Worm (Caenorhabditis elegans): ENCODE measurements around the gene srh-299.
"Not testable (repeated sequence)": the region's sequence is repeated elsewhere in the genome, so short reads cannot be mapped to it uniquely, and the experiment has no call there.

Gene srh-299

DNA sequence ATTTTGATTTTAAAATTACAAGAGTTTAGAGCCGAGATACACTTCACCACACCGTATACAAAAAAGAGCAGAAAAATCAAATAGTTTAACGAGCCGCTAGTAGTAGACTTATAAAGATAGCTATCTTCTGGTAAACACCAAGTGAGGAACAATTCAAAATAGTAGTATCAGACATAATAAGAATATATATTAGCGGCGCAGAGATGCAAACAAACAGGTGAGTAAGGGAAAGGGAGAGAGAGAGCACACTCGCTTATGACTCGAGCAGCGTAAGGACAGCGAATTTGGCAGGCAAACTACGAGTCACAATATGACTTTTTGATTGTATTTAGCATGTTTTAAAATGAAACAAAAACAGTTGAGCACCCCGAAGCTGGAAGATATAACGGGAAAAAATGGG lies 28.1 kb downstream of the srh-299 start:
- TF ChIP-seq W03F9.2 (tag; optimal IDR thresholded peaks at IDR 0.05) (no peak), dao-5 (tag; optimal IDR thresholded peaks at IDR 0.05) (no peak), him-1 (tag; optimal IDR thresholded peaks at IDR 0.05) (no peak)

DNA sequence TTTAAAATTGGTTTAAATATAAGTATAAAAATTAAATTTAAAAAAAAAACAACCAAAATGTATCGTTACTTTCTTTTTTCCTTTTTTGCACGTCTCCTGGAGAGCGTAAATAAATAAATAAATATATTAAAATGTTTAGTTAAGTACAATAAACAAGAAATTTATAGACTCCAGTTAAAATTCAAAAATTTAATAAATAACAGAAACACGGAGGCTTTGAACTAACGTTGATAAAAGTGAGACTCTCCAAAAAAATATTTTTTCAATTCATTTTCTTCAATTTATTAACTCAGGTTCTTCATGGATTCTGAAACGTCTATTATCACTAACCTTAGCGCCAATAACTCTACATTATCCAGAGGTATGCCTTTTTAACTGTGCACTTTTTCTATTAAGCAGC lies 28.6 kb downstream of the srh-299 start, which contains the start of gene T06C12.12:
TSS of gene T06C12.12 (plus strand) at position 301 of the 400 bp plus-strand sequence.
- TF ChIP-seq him-1 (tag; optimal IDR thresholded peaks at IDR 0.05) = no peak
- no peak for TF ChIP-seq dao-5 (tag; optimal IDR thresholded peaks at IDR 0.05)
- TF ChIP-seq W03F9.2 (tag; optimal IDR thresholded peaks at IDR 0.05) = no peak

- no peak for TF ChIP-seq him-1 (tag; optimal IDR thresholded peaks at IDR 0.05)
- no peak for TF ChIP-seq W03F9.2 (tag; optimal IDR thresholded peaks at IDR 0.05)
- no peak for TF ChIP-seq dao-5 (tag; optimal IDR thresholded peaks at IDR 0.05)
Measured at ce11 chrV:15892696-15893095, 29.6 kb downstream of the srh-299 start, which contains the start of gene T06C12.11. TSS of gene T06C12.11 (plus strand) at chrV:15892996.

DNA sequence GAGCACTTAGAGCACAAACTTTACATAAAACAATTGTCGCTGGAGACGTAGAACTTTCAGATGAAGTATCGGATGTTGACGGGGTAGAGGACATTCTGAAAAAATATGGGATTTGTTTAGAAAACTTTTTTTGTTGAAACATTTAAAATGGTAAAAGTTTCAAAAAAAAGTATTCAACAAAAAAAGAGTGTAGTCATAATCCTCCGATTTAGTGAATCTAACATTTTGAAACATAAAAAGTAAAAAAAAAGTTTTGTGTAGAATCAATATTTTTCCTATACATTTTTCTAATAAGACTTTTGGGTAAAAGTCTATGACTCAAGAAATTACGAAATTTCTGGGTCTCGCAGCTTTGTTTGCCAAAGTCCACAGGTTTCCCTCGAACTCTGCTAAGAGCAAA lies 33.5 kb downstream of the srh-299 start, which contains the start of gene nhr-213:
TSS of gene nhr-213 (minus strand) at position 101 of the 400 bp plus-strand sequence.
- TF ChIP-seq W03F9.2 (tag; optimal IDR thresholded peaks at IDR 0.05) = no peak

ce11 chrV:15897696-15898095 lies 34.6 kb downstream of the srh-299 start, which contains the start of gene str-60:
TSS of gene str-60 (plus strand) at chrV:15897996.
- TF ChIP-seq W03F9.2 (tag; optimal IDR thresholded peaks at IDR 0.05) (no peak), him-1 (tag; optimal IDR thresholded peaks at IDR 0.05) (no peak), dao-5 (tag; optimal IDR thresholded peaks at IDR 0.05) (no peak)

ce11 chrV:15899696-15900095 lies 36.6 kb downstream of the srh-299 start, which contains the start of gene T06C12.14:
TSS of gene T06C12.14 (plus strand) at chrV:15899996.
- TF ChIP-seq him-1 (tag; optimal IDR thresholded peaks at IDR 0.05) = no peak
- no peak for TF ChIP-seq W03F9.2 (tag; optimal IDR thresholded peaks at IDR 0.05)
- no peak for TF ChIP-seq dao-5 (tag; optimal IDR thresholded peaks at IDR 0.05)

DNA sequence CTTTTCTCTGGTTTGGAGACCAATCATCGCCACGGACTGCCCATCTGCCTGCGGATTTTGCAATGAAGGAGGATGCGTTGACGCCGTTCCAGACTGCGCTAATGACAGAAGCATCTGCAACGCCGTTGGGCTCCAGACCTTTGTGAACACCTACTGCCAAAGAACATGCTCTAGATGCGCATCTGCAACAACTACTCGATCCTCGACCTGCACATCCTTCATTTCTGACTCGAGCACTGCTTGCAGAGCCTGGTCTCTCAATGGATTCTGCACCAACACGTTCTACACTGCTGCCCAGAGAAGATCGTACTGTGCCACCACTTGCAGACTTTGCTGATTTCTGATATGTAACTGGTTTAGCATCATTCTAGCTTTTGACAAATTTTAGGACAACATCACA lies 37.4 kb downstream of the srh-299 start:
- TF ChIP-seq him-1 (tag; optimal IDR thresholded peaks at IDR 0.05) (no peak), W03F9.2 (tag; optimal IDR thresholded peaks at IDR 0.05) (no peak), dao-5 (tag; optimal IDR thresholded peaks at IDR 0.05) (no peak)

DNA sequence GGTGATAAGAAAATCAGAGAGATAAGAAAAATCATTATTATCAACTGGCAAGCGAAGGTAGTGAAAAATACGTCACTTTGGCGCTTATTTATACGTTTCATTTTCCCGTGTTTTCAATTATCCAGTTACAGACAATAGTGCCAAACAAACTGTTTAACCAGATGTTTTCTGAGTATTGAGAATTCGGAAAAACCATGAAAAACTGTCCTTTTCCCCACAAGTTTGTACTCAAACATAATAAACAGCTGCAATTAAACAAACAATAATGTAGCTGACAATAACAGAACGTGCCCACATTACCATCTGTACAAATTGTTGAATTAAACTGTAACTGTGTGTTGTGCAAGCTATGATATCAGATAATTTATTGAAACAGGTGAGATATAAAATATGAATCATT lies 42.4 kb downstream of the srh-299 start, which contains the start of the genes F35E8.1 and F35E8.2:
TSS of gene F35E8.1 (minus strand) at position 101 of the 400 bp plus-strand sequence.
TSS of gene F35E8.2 (plus strand) at position 132 of the 400 bp plus-strand sequence.
- TF ChIP-seq dao-5, him-1, W03F9.2 (tag; optimal IDR thresholded peaks at IDR 0.05): not testable (repeated sequence)

DNA sequence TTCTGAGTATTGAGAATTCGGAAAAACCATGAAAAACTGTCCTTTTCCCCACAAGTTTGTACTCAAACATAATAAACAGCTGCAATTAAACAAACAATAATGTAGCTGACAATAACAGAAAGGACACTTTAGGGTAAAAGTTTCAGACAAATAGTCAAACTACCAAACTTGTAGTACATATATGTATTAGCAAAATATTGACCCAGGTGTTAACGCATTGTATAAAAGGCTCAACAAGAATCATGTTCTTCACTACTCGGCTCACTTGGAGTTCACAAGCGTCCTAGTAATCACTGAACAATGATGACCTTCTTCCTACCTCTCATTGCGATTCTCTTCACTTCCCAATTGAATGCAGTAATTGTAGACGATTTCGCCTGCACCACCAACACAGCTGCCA lies 48.7 kb downstream of the srh-299 start, which contains the start of gene F35E8.6:
TSS of gene F35E8.6 (plus strand) at position 301 of the 400 bp plus-strand sequence.
- TF ChIP-seq dao-5 (tag; optimal IDR thresholded peaks at IDR 0.05) (no peak), W03F9.2 (tag; optimal IDR thresholded peaks at IDR 0.05) (no peak), him-1 (tag; optimal IDR thresholded peaks at IDR 0.05) (no peak)

DNA sequence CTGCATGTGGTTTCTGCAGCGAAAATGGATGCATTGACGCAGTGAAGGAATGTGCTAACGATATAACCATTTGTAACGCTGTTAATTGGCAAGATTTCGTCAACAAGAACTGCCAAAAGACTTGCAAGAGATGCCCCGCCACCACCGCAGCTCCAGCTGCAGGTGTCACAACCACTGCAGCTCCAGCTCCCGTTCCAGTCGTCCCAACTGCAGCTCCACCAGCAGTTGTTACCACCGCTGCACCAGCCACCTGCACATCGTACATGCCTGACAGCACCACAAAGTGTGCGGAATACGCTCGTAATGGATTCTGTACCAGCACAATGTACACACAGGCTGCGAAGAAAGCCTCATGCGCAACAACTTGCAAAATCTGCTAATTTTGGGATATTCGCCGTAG lies 49.5 kb downstream of the srh-299 start:
- TF ChIP-seq W03F9.2 (tag; optimal IDR thresholded peaks at IDR 0.05) (no peak), dao-5 (tag; optimal IDR thresholded peaks at IDR 0.05) (no peak)

ce11 chrV:15913714-15914113 lies 50.6 kb downstream of the srh-299 start, which contains the start of gene F35E8.7:
TSS of gene F35E8.7 (plus strand) at chrV:15914014.
- no peak for TF ChIP-seq W03F9.2 (tag; optimal IDR thresholded peaks at IDR 0.05)
- no peak for TF ChIP-seq dao-5 (tag; optimal IDR thresholded peaks at IDR 0.05)
- TF ChIP-seq him-1 (tag; optimal IDR thresholded peaks at IDR 0.05) = no peak
